Worm (Caenorhabditis elegans) whole organism, L2 larva: ENCODE results near the gene sri-39.

Experiments
- blmp-1 ChIP-seq: sonication (generic microtip); optimal IDR thresholded peaks from 2 replicates; lab custom pipeline; 2017; ENCODE audit warnings: missing genetic modification characterization, mild to moderate bottlenecking, missing compliant biosample characterization, antibody characterized with exemption, moderate library complexity; ENCODE audit not compliant: insufficient read depth
- mdl-1 ChIP-seq, 2 experiments: fragments of 150-350 bp in 1 of 2; sonication (generic microtip) in 1 of 2; optimal IDR thresholded peaks; 2 replicates each; lab custom pipeline; 2017; ENCODE audit warnings: missing biosample characterization in 2 of 2, missing genetic modification characterization in 2 of 2
- unc-39 ChIP-seq: fragments of 150-350 bp; optimal IDR thresholded peaks from 2 replicates; lab custom pipeline; 2014; ENCODE audit warnings: missing biosample characterization, missing genetic modification characterization

DNA sequence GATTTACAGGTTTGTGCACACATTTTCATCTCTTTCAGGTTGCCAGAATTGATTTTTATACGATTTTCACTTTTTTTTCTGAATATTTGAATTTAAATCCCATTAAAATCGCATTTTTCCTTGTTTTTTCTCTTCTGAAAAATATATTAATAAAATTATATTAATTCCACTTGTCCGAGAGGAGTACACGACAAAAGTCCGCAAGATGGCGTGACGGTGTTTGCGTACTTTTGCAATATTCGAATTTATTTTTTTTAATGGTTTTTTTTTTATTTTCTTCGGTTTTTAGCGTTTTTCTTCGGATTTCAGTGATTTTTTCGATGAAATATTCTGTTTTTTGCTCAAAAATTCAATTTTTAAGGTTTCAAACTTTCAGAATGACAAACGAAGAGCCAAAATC lies 22.4 kb upstream of the sri-39 start, which contains the start of gene usp-39:
- TF ChIP-seq mdl-1 (tag; optimal IDR thresholded peaks at IDR 0.05; lab: Kevin White, UChicago) (peak in 1 of 2 experiments; percentile 28), unc-39 (tag; lab: Kevin White, UChicago) (no peak), blmp-1 (tag; lab: Kevin White, UChicago) (peak; percentile 8)
